Worm (Caenorhabditis elegans) whole organism, young adult: Measurements from ENCODE around the gene W07E11.1.

Experiments used
- B0019.2 ChIP-seq: fragments of 200-800 bp; sonication (Bioruptor generic); conservative IDR thresholded peaks from 2 replicates; pipeline ENCODE4 v1.3.6; 2022; ENCODE audit warnings: missing genetic modification reagents, missing genetic modification characterization, missing compliant biosample characterization
- B0336.3 ChIP-seq: fragments of 200-800 bp; sonication (Bioruptor generic); IDR thresholded peaks from 2 replicates; pipeline ENCODE4 v1.3.6; 2022; ENCODE audit warnings: missing genetic modification characterization, missing compliant biosample characterization
- D2030.7 ChIP-seq: fragments of 200-800 bp; sonication (Bioruptor generic); IDR thresholded peaks from 2 replicates; pipeline ENCODE4 v1.3.6; 2022; ENCODE audit warnings: missing genetic modification reagents, missing genetic modification characterization, missing compliant biosample characterization
- F10E7.11 ChIP-seq: sonication (generic microtip); optimal IDR thresholded peaks from 2 replicates; lab custom pipeline; 2017; ENCODE audit warnings: mild to moderate bottlenecking, missing genetic modification characterization, moderate library complexity, missing compliant biosample characterization
- F22D6.2 ChIP-seq: sonication (generic microtip); optimal IDR thresholded peaks from 2 replicates; lab custom pipeline; 2016; ENCODE audit warnings: mild to moderate bottlenecking, missing genetic modification characterization, missing compliant biosample characterization
- F49E8.2 ChIP-seq: sonication (generic microtip); optimal IDR thresholded peaks from 3 replicates; lab custom pipeline; 2017; ENCODE audit warnings: missing genetic modification characterization, mild to moderate bottlenecking, missing compliant biosample characterization, antibody characterized with exemption, moderate library complexity; ENCODE audit not compliant: insufficient read depth
- T26A5.8 ChIP-seq: sonication (generic microtip); optimal IDR thresholded peaks from 2 replicates; lab custom pipeline; 2016; ENCODE audit warnings: missing genetic modification characterization, missing compliant biosample characterization
- Y53F4B.3 ChIP-seq: fragments of 200-800 bp; sonication (Bioruptor generic); IDR thresholded peaks from 2 replicates; pipeline ENCODE4 v1.3.6; 2022; ENCODE audit warnings: missing genetic modification reagents, missing genetic modification characterization, missing compliant biosample characterization
- Y79H2A.3 ChIP-seq: fragments of 200-800 bp; sonication (Bioruptor generic); conservative IDR thresholded peaks from 2 replicates; pipeline ENCODE4 v1.3.6; 2022; ENCODE audit warnings: missing genetic modification reagents, missing genetic modification characterization, missing compliant biosample characterization
- aptf-3 ChIP-seq: fragments of 200-800 bp; sonication (Bioruptor generic); IDR thresholded peaks from 2 replicates; pipeline ENCODE4 v1.3.6; 2022; ENCODE audit warnings: missing genetic modification characterization, missing compliant biosample characterization
- atf-7 ChIP-seq: sonication (generic microtip); optimal IDR thresholded peaks from 2 replicates; lab custom pipeline; 2017; ENCODE audit warnings: mild to moderate bottlenecking, missing genetic modification characterization, missing compliant biosample characterization
- athp-1 ChIP-seq: sonication (generic microtip); optimal IDR thresholded peaks from 2 replicates; lab custom pipeline; 2017; ENCODE audit warnings: mild to moderate bottlenecking, missing genetic modification characterization, missing compliant biosample characterization
- attf-3 ChIP-seq: fragments of 200-800 bp; sonication (Bioruptor generic); conservative IDR thresholded peaks from 2 replicates; pipeline ENCODE4 v1.3.6; 2022; ENCODE audit warnings: missing genetic modification reagents, missing genetic modification characterization, missing compliant biosample characterization
- cebp-1 ChIP-seq, 2 experiments: fragments of 200-800 bp in 1 of 2; sonication (Bioruptor generic) in 1 of 2; sonication (generic microtip) in 1 of 2; IDR thresholded peaks in 1 of 2; optimal IDR thresholded peaks in 1 of 2; 2 replicates each; pipeline versions ENCODE4 v1.3.6 to Lab custom; 2017 to 2022; ENCODE audit warnings: missing compliant biosample characterization in 2 of 2, missing genetic modification characterization in 2 of 2, mild to moderate bottlenecking in 1 of 2, missing genetic modification reagents in 1 of 2, moderate library complexity in 1 of 2
- ceh-27 ChIP-seq: fragments of 200-800 bp; sonication (Bioruptor generic); optimal IDR thresholded peaks from 2 replicates; lab custom pipeline; 2018; ENCODE audit warnings: mild to moderate bottlenecking, missing genetic modification characterization, moderate library complexity, missing compliant biosample characterization
- ceh-91 ChIP-seq: fragments of 200-800 bp; sonication (Bioruptor generic); IDR thresholded peaks from 2 replicates; pipeline ENCODE4 v1.3.6; 2022; ENCODE audit warnings: missing genetic modification reagents, missing genetic modification characterization, missing compliant biosample characterization
- chd-7 ChIP-seq: sonication (generic microtip); optimal IDR thresholded peaks from 2 replicates; lab custom pipeline; 2016; ENCODE audit warnings: mild to moderate bottlenecking, missing genetic modification characterization, moderate library complexity, missing compliant biosample characterization
- dpff-1 ChIP-seq: sonication (generic microtip); optimal IDR thresholded peaks from 2 replicates; lab custom pipeline; 2017; ENCODE audit warnings: mild to moderate bottlenecking, missing genetic modification characterization, missing compliant biosample characterization
- efl-1 ChIP-seq: fragments of 150-350 bp; optimal IDR thresholded peaks from 2 replicates; lab custom pipeline; 2014; ENCODE audit warnings: missing biosample characterization, missing genetic modification reagents, missing genetic modification characterization
- egl-18 ChIP-seq: fragments of 200-800 bp; sonication (Bioruptor generic); IDR thresholded peaks from 2 replicates; pipeline ENCODE4 v1.3.6; 2022; ENCODE audit warnings: missing genetic modification reagents, missing genetic modification characterization, missing compliant biosample characterization
- hmg-20 ChIP-seq: fragments of 200-800 bp; sonication (Bioruptor generic); IDR thresholded peaks from 2 replicates; pipeline ENCODE4 v1.3.6; 2022; ENCODE audit warnings: missing genetic modification reagents, missing genetic modification characterization, missing compliant biosample characterization
- hrde-1 ChIP-seq: sonication (generic microtip); optimal IDR thresholded peaks from 2 replicates; lab custom pipeline; 2016; ENCODE audit warnings: missing genetic modification characterization, mild to moderate bottlenecking, missing compliant biosample characterization, moderate library complexity, missing genotype, missing genetic modification reagents, borderline replicate concordance
- lin-40 ChIP-seq: sonication (generic microtip); optimal IDR thresholded peaks from 2 replicates; lab custom pipeline; 2016; ENCODE audit warnings: missing genetic modification characterization, mild to moderate bottlenecking, missing compliant biosample characterization, missing genotype, missing genetic modification reagents
- lin-54 ChIP-seq: fragments of 200-800 bp; sonication (Bioruptor generic); optimal IDR thresholded peaks from 2 replicates; lab custom pipeline; 2018; ENCODE audit warnings: mild to moderate bottlenecking, missing genetic modification characterization, missing compliant biosample characterization
- lir-1 ChIP-seq: fragments of 200-800 bp; sonication (Bioruptor generic); conservative IDR thresholded peaks from 2 replicates; pipeline ENCODE4 v1.3.6; 2022; ENCODE audit warnings: missing genetic modification reagents, missing genetic modification characterization, missing compliant biosample characterization
- lsy-27 ChIP-seq: sonication (generic microtip); optimal IDR thresholded peaks from 2 replicates; lab custom pipeline; 2017; ENCODE audit warnings: missing genetic modification characterization, mild to moderate bottlenecking, missing compliant biosample characterization, antibody characterized with exemption, missing genotype, borderline replicate concordance; ENCODE audit not compliant: insufficient read depth
- mcd-1 ChIP-seq: fragments of 200-800 bp; sonication (Bioruptor generic); IDR thresholded peaks from 2 replicates; pipeline ENCODE4 v1.3.6; 2022; ENCODE audit warnings: missing genetic modification reagents, missing genetic modification characterization, missing compliant biosample characterization
- mel-28 ChIP-seq: sonication (generic microtip); optimal IDR thresholded peaks from 2 replicates; lab custom pipeline; 2016; ENCODE audit warnings: borderline replicate concordance, mild to moderate bottlenecking, missing genetic modification characterization, missing compliant biosample characterization
- mes-4 ChIP-seq: sonication (generic microtip); optimal IDR thresholded peaks from 2 replicates; lab custom pipeline; 2016; ENCODE audit warnings: missing genotype, missing genetic modification characterization, missing compliant biosample characterization
- nfya-1 ChIP-seq: sonication (generic microtip); optimal IDR thresholded peaks from 2 replicates; lab custom pipeline; 2017; ENCODE audit warnings: antibody characterized with exemption, missing compliant biosample characterization, missing genetic modification characterization, borderline replicate concordance; ENCODE audit not compliant: insufficient read depth
- nfya-2 ChIP-seq: fragments of 200-800 bp; sonication (Bioruptor generic); IDR thresholded peaks from 2 replicates; pipeline ENCODE4 v1.3.6; 2022; ENCODE audit warnings: missing genetic modification reagents, missing genetic modification characterization, missing compliant biosample characterization
- nhr-179 ChIP-seq: sonication (generic microtip); optimal IDR thresholded peaks from 2 replicates; lab custom pipeline; 2016; ENCODE audit warnings: mild to moderate bottlenecking, missing genetic modification characterization, missing compliant biosample characterization
- nhr-80 ChIP-seq: sonication (generic microtip); optimal IDR thresholded peaks from 2 replicates; lab custom pipeline; 2016; ENCODE audit warnings: missing genetic modification characterization, missing compliant biosample characterization
- nhr-90 ChIP-seq: sonication (generic microtip); optimal IDR thresholded peaks from 2 replicates; lab custom pipeline; 2016; ENCODE audit warnings: missing genotype, mild to moderate bottlenecking, missing genetic modification characterization, missing compliant biosample characterization
- pbrm-1 ChIP-seq: fragments of 200-800 bp; sonication (Bioruptor generic); IDR thresholded peaks from 2 replicates; pipeline ENCODE4 v1.3.6; 2022; ENCODE audit warnings: missing genetic modification reagents, missing genetic modification characterization, missing compliant biosample characterization
- pha-4 ChIP-seq: fragments of 150-350 bp; sonication (generic microtip); optimal IDR thresholded peaks from 2 replicates; lab custom pipeline; 2014; ENCODE audit warnings: missing biosample characterization, missing genetic modification reagents, missing genetic modification characterization
- sdz-38 ChIP-seq: sonication (generic microtip); optimal IDR thresholded peaks from 2 replicates; lab custom pipeline; 2016; ENCODE audit warnings: missing genotype, missing genetic modification characterization, missing compliant biosample characterization
- snpc-1.3 ChIP-seq: sonication (generic microtip); optimal IDR thresholded peaks from 2 replicates; lab custom pipeline; 2017; ENCODE audit warnings: missing genetic modification characterization, mild to moderate bottlenecking, missing compliant biosample characterization, antibody characterized with exemption, moderate library complexity, missing genotype, missing genetic modification reagents; ENCODE audit not compliant: insufficient read depth
- snpc-4 ChIP-seq, 5 experiments: fragments of 150-350 bp in 1 of 5; sonication (generic microtip) in 4 of 5; optimal IDR thresholded peaks; 2 replicates each; lab custom pipeline; 2014 to 2018; ENCODE audit warnings: missing genetic modification characterization in 5 of 5, missing biosample characterization in 3 of 5, antibody characterized with exemption in 2 of 5, mild to moderate bottlenecking in 2 of 5, missing compliant biosample characterization in 2 of 5, missing genotype in 2 of 5, moderate library complexity in 2 of 5, missing genetic modification reagents in 1 of 5
- tbp1 ChIP-seq: fragments of 200-800 bp; sonication (Bioruptor generic); optimal IDR thresholded peaks from 2 replicates; lab custom pipeline; 2018; ENCODE audit warnings: mild to moderate bottlenecking, missing genetic modification characterization, missing compliant biosample characterization
- unc-130 ChIP-seq: sonication (generic microtip); optimal IDR thresholded peaks from 2 replicates; lab custom pipeline; 2016; ENCODE audit warnings: missing genetic modification reagents, missing genetic modification characterization, missing compliant biosample characterization
- zfh-2 ChIP-seq: fragments of 200-800 bp; sonication (Bioruptor generic); conservative IDR thresholded peaks from 2 replicates; pipeline ENCODE4 v1.3.6; 2022; ENCODE audit warnings: missing genetic modification reagents, missing genetic modification characterization, missing compliant biosample characterization
- zim-3 ChIP-seq: sonication (generic microtip); optimal IDR thresholded peaks from 2 replicates; lab custom pipeline; 2017; ENCODE audit warnings: mild to moderate bottlenecking, missing genetic modification characterization, moderate library complexity, missing compliant biosample characterization
- ztf-26 ChIP-seq: sonication (generic microtip); optimal IDR thresholded peaks from 2 replicates; lab custom pipeline; 2017; ENCODE audit warnings: missing genetic modification characterization, missing compliant biosample characterization
- ztf-28 ChIP-seq: fragments of 200-800 bp; sonication (Bioruptor generic); IDR thresholded peaks from 2 replicates; pipeline ENCODE4 v1.3.6; 2022; ENCODE audit warnings: missing genetic modification reagents, missing genetic modification characterization, missing compliant biosample characterization
- ztf-3 ChIP-seq: fragments of 200-800 bp; sonication (Bioruptor generic); optimal IDR thresholded peaks from 2 replicates; lab custom pipeline; 2018; ENCODE audit warnings: mild to moderate bottlenecking, missing genetic modification characterization, missing compliant biosample characterization

The W07E11.1 gene

DNA sequence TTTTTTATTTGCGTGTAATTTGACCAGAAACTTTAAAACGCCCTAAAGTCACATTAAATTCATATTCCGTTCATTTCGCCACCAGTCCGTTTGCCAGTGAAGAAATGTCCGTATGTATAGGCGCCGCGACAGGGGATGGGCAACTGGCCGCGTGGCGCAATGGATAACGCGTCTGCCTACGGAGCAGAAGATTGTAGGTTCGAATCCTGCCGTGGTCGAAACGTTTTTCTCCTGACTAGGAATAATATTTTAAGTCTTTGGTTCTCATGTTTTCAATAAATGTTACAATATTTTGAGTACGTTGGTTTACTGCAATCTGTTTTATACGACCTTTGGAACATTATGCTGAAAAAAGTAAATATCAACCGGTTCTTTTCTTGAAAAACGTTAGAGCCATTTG, 60.6 kb downstream of the W07E11.1 start (continued):
- no peak for TF ChIP-seq dpff-1 (tag; lab: Kevin White, UChicago)
- TF ChIP-seq ztf-28 = peak; percentile 72
- peak; percentile 37 for TF ChIP-seq mes-4
- peak; percentile 42; the same call in 1 of the 2 replicates for TF ChIP-seq zfh-2 (GFP tag; lab: Robert Waterston, UW)
- TF ChIP-seq pbrm-1 = peak; percentile 86
- no peak for TF ChIP-seq Y79H2A.3 (GFP tag; lab: Robert Waterston, UW)
- peak; percentile 59 for TF ChIP-seq athp-1
- TF ChIP-seq lin-54 (GFP tag; lab: Kevin White, UChicago) = peak; percentile 55
- TF ChIP-seq nhr-179 = peak; percentile 70
- peak; percentile 73 for TF ChIP-seq hrde-1 (tag; lab: Kevin White, UChicago)
- TF ChIP-seq D2030.7 (GFP tag; lab: Robert Waterston, UW) = peak; percentile 81
- TF ChIP-seq attf-3 (GFP tag; lab: Robert Waterston, UW) = no peak; the same call in 1 of the 2 replicates
- no peak for TF ChIP-seq lir-1
- TF ChIP-seq nhr-80 (tag; lab: Kevin White, UChicago) = peak; percentile 16
- no peak for TF ChIP-seq egl-18 (GFP tag; lab: Robert Waterston, UW)
- TF ChIP-seq mel-28 = no peak
- peak; percentile 63 for TF ChIP-seq ceh-27
- TF ChIP-seq mcd-1 (GFP tag; lab: Robert Waterston, UW) = peak; percentile 62
- TF ChIP-seq nfya-1 = no peak
- TF ChIP-seq sdz-38 (tag; lab: Kevin White, UChicago) = no peak
- peak; percentile 53 for TF ChIP-seq T26A5.8 (tag; lab: Kevin White, UChicago)
- TF ChIP-seq ztf-3 (GFP tag; lab: Kevin White, UChicago) = no peak
- TF ChIP-seq lsy-27 (tag; lab: Kevin White, UChicago) = peak; percentile 56
- no peak for TF ChIP-seq F10E7.11 (tag; lab: Kevin White, UChicago)
- TF ChIP-seq chd-7 (tag; lab: Kevin White, UChicago) = peak; percentile 84
- TF ChIP-seq ztf-26 (tag; lab: Kevin White, UChicago) = peak; percentile 28
- TF ChIP-seq efl-1 (GFP tag; lab: Kevin White, UChicago) = no peak
- TF ChIP-seq B0019.2 (GFP tag; lab: Robert Waterston, UW) = 0 out of 2 replicates have a peak, but pooled peaks have one; percentile 11
- TF ChIP-seq B0336.3 = peak; percentile 73
- peak; percentile 51 for TF ChIP-seq zim-3 (tag; lab: Kevin White, UChicago)
- TF ChIP-seq nhr-90 (tag; lab: Kevin White, UChicago) = peak; percentile 75
- TF ChIP-seq aptf-3 (GFP tag; lab: Robert Waterston, UW) = 0 out of 2 replicates have a peak, but pooled peaks have one; percentile 38
- peak; percentile 11 for TF ChIP-seq F22D6.2 (tag; lab: Kevin White, UChicago)
- TF ChIP-seq atf-7 = peak; percentile 35
- TF ChIP-seq ceh-91 (GFP tag; lab: Robert Waterston, UW) = no peak
- peak; percentile 75; the same call in 1 of the 2 replicates for TF ChIP-seq Y53F4B.3 (GFP tag; lab: Robert Waterston, UW)
- TF ChIP-seq pha-4 = no peak
- peak; percentile 74 for TF ChIP-seq snpc-4 (GFP tag; optimal IDR thresholded peaks at IDR 0.05; lab: Kevin White, UChicago)
- TF ChIP-seq snpc-4 (tag; optimal IDR thresholded peaks at IDR 0.05; lab: Kevin White, UChicago) = peak in 3 of 4 experiments; percentile 44 to 69 (median 48)
- TF ChIP-seq snpc-1.3 = peak; percentile 73
- peak; percentile 76 for TF ChIP-seq lin-40 (tag; lab: Kevin White, UChicago)
- TF ChIP-seq F49E8.2 = no peak
- TF ChIP-seq tbp1 (GFP tag; lab: Kevin White, UChicago) = peak; percentile 95
- no peak for TF ChIP-seq nfya-2 (GFP tag; lab: Robert Waterston, UW)
- 0 out of 2 replicates have a peak, but pooled peaks have one; percentile 63 for TF ChIP-seq hmg-20 (GFP tag; lab: Robert Waterston, UW)
- TF ChIP-seq unc-130 (GFP tag; lab: Kevin White, UChicago) = peak; percentile 47
- TF ChIP-seq cebp-1 (GFP tag; IDR thresholded peaks at IDR 0.05; lab: Robert Waterston, UW) = no peak
- peak; percentile 74 for TF ChIP-seq cebp-1 (tag; optimal IDR thresholded peaks at IDR 0.05; lab: Kevin White, UChicago)
